Fruit fly (Drosophila melanogaster) whole organism, embryonic: ENCODE measurements around the gene mus201.

Source experiments
- BEAF-32 ChIP-seq: fragments of 200-800 bp; sonication (Bioruptor generic); optimal IDR thresholded peaks from 3 replicates; lab custom pipeline; 2017; ENCODE audit warnings: missing biosample characterization, missing genetic modification characterization, mild to moderate bottlenecking, moderate library complexity, missing genetic modification reagents
- CG10565 ChIP-seq: fragments of 200-800 bp; sonication (Bioruptor generic); optimal IDR thresholded peaks from 3 replicates; lab custom pipeline; 2016; ENCODE audit warnings: missing biosample characterization, mild to moderate bottlenecking, missing genetic modification characterization
- CG13287 ChIP-seq: fragments of 200-800 bp; sonication (Bioruptor generic); IDR thresholded peaks from 2 replicates; pipeline ENCODE4 v1.3.6; 2022; ENCODE audit warnings: missing biosample characterization, missing genetic modification characterization; ENCODE audit not compliant: partially characterized antibody
- CG14710 ChIP-seq: fragments of 200-800 bp; sonication (Bioruptor generic); optimal IDR thresholded peaks from 3 replicates; lab custom pipeline; 2019; ENCODE audit warnings: missing biosample characterization, mild to moderate bottlenecking, missing genetic modification characterization, moderate library complexity
- CG17361 ChIP-seq: fragments of 200-800 bp; sonication (Bioruptor generic); IDR thresholded peaks from 3 replicates; pipeline ENCODE4 v1.3.6; 2022; ENCODE audit warnings: missing biosample characterization, missing genetic modification characterization
- CG18599 ChIP-seq: fragments of 200-800 bp; sonication (Bioruptor generic); optimal IDR thresholded peaks from 3 replicates; lab custom pipeline; 2017; ENCODE audit warnings: missing biosample characterization, missing genetic modification characterization, mild to moderate bottlenecking, moderate library complexity, missing genetic modification reagents
- CG18619 ChIP-seq: fragments of 200-800 bp; sonication (Bioruptor generic); optimal IDR thresholded peaks from 3 replicates; lab custom pipeline; 2017; ENCODE audit warnings: missing biosample characterization, mild to moderate bottlenecking, missing genetic modification characterization
- CG2116 ChIP-seq: fragments of 200-800 bp; sonication (Bioruptor generic); optimal IDR thresholded peaks from 3 replicates; lab custom pipeline; 2018; ENCODE audit warnings: missing biosample characterization, mild to moderate bottlenecking, missing genetic modification characterization
- CG3065 ChIP-seq: fragments of 200-800 bp; sonication (Bioruptor generic); optimal IDR thresholded peaks from 2 replicates; lab custom pipeline; 2016; ENCODE audit warnings: missing biosample characterization, missing genetic modification characterization
- CG34422 ChIP-seq: fragments of 200-800 bp; sonication (Bioruptor generic); IDR thresholded peaks from 3 replicates; pipeline ENCODE4 v1.3.6; 2022; ENCODE audit warnings: missing biosample characterization, missing genetic modification characterization
- CG4360 ChIP-seq: fragments of 200-800 bp; sonication (Bioruptor generic); IDR thresholded peaks from 2 replicates; pipeline ENCODE4 v1.3.6; 2022; ENCODE audit warnings: missing biosample characterization, missing genetic modification characterization
- CG4424 ChIP-seq: fragments of 200-800 bp; sonication (Bioruptor generic); optimal IDR thresholded peaks from 3 replicates; lab custom pipeline; 2016; ENCODE audit warnings: missing biosample characterization, missing genetic modification characterization
- CG5953 ChIP-seq: fragments of 200-800 bp; sonication (Bioruptor generic); IDR thresholded peaks from 2 replicates; pipeline ENCODE4 v1.3.6; 2022; ENCODE audit warnings: missing biosample characterization, missing genetic modification characterization
- CG6254 ChIP-seq: fragments of 200-800 bp; sonication (Bioruptor generic); optimal IDR thresholded peaks from 3 replicates; lab custom pipeline; 2017; ENCODE audit warnings: mild to moderate bottlenecking, missing biosample characterization, missing genetic modification reagents, missing genetic modification characterization
- CG6683 ChIP-seq: fragments of 200-800 bp; sonication (Bioruptor generic); optimal IDR thresholded peaks from 2 replicates; lab custom pipeline; 2017; ENCODE audit warnings: missing biosample characterization, mild to moderate bottlenecking, missing genetic modification characterization, missing genetic modification reagents
- CG6689 ChIP-seq: fragments of 200-800 bp; sonication (Bioruptor generic); IDR thresholded peaks from 2 replicates; pipeline ENCODE4 v1.3.6; 2022; ENCODE audit warnings: missing biosample characterization, missing genetic modification characterization
- CG7372 ChIP-seq: fragments of 200-800 bp; sonication (Bioruptor generic); IDR thresholded peaks from 2 replicates; pipeline ENCODE4 v1.3.6; 2022; ENCODE audit warnings: missing biosample characterization, missing genetic modification characterization
- CG7786 ChIP-seq: fragments of 200-800 bp; sonication (Bioruptor generic); optimal IDR thresholded peaks from 2 replicates; lab custom pipeline; 2016; ENCODE audit warnings: missing biosample characterization, missing genetic modification characterization
- CG7928 ChIP-seq: fragments of 200-800 bp; sonication (Bioruptor generic); optimal IDR thresholded peaks from 2 replicates; lab custom pipeline; 2017; ENCODE audit warnings: missing biosample characterization, mild to moderate bottlenecking, missing genetic modification characterization
- CTCF ChIP-seq: fragments of 200-800 bp; sonication (Bioruptor generic); optimal IDR thresholded peaks from 2 replicates; lab custom pipeline; 2017; ENCODE audit warnings: missing biosample characterization, mild to moderate bottlenecking, missing genetic modification characterization, moderate library complexity
- Dp ChIP-seq: fragments of 200-800 bp; sonication (Bioruptor generic); optimal IDR thresholded peaks from 2 replicates; lab custom pipeline; 2018; ENCODE audit warnings: missing biosample characterization, mild to moderate bottlenecking, missing genetic modification characterization, moderate library complexity
- Dref ChIP-seq: fragments of 200-800 bp; sonication (Bioruptor generic); IDR thresholded peaks from 2 replicates; pipeline ENCODE4 v1.3.6; 2022; ENCODE audit warnings: missing biosample characterization, missing genetic modification characterization
- E2f2 ChIP-seq: fragments of 200-800 bp; sonication (Bioruptor generic); IDR thresholded peaks from 2 replicates; pipeline ENCODE4 v1.3.6; 2022; ENCODE audit warnings: missing biosample characterization, missing genetic modification characterization
- Ets97D ChIP-seq: fragments of 200-800 bp; sonication (Bioruptor generic); optimal IDR thresholded peaks from 3 replicates; lab custom pipeline; 2016; ENCODE audit warnings: missing biosample characterization, missing genetic modification characterization
- HLH3B ChIP-seq: fragments of 200-800 bp; sonication (Bioruptor generic); IDR thresholded peaks from 2 replicates; pipeline ENCODE4 v1.3.6; 2022; ENCODE audit warnings: missing biosample characterization, missing genetic modification characterization
- MBD-R2 ChIP-seq: fragments of 200-800 bp; sonication (Bioruptor generic); IDR thresholded peaks from 2 replicates; pipeline ENCODE4 v1.3.6; 2022; ENCODE audit warnings: missing biosample characterization, missing genetic modification characterization
- MESR4 ChIP-seq: fragments of 200-800 bp; sonication (Bioruptor generic); optimal IDR thresholded peaks from 2 replicates; lab custom pipeline; 2018; ENCODE audit warnings: missing biosample characterization, mild to moderate bottlenecking, missing genetic modification characterization, moderate library complexity
- NC2β ChIP-seq: fragments of 200-800 bp; sonication (Bioruptor generic); optimal IDR thresholded peaks from 2 replicates; lab custom pipeline; 2016; ENCODE audit warnings: missing biosample characterization, missing genetic modification characterization
- Rx ChIP-seq: fragments of 200-800 bp; sonication (Bioruptor generic); IDR thresholded peaks from 2 replicates; pipeline ENCODE4 v1.3.6; 2022; ENCODE audit warnings: missing biosample characterization, missing genetic modification characterization
- Scr ChIP-seq: fragments of 200-800 bp; sonication (Bioruptor generic); IDR thresholded peaks from 2 replicates; pipeline ENCODE4 v1.3.6; 2022; ENCODE audit warnings: missing biosample characterization, missing genetic modification characterization; ENCODE audit not compliant: partially characterized antibody
- Sry-δ ChIP-seq: fragments of 200-800 bp; sonication (Bioruptor generic); optimal IDR thresholded peaks from 2 replicates; lab custom pipeline; 2016; ENCODE audit warnings: missing biosample characterization, missing genetic modification characterization
- Xbp1 ChIP-seq: fragments of 200-800 bp; sonication (Bioruptor generic); optimal IDR thresholded peaks from 3 replicates; lab custom pipeline; 2016; ENCODE audit warnings: missing biosample characterization, mild to moderate bottlenecking, missing genetic modification characterization
- chinmo ChIP-seq: fragments of 200-800 bp; sonication (Bioruptor generic); IDR thresholded peaks from 4 replicates; pipeline ENCODE4 v1.3.6; 2022; ENCODE audit warnings: missing biosample characterization, missing genetic modification characterization; ENCODE audit not compliant: partially characterized antibody
- chm ChIP-seq: fragments of 200-800 bp; sonication (Bioruptor generic); IDR thresholded peaks from 2 replicates; pipeline ENCODE4 v1.3.6; 2022; ENCODE audit warnings: missing biosample characterization, missing genetic modification characterization
- crol ChIP-seq: fragments of 200-800 bp; sonication (Bioruptor generic); IDR thresholded peaks from 2 replicates; pipeline ENCODE4 v1.3.6; 2022; ENCODE audit warnings: missing biosample characterization, missing genetic modification characterization
- dati ChIP-seq: fragments of 200-800 bp; sonication (Bioruptor generic); IDR thresholded peaks from 2 replicates; pipeline ENCODE4 v1.3.6; 2022; ENCODE audit warnings: missing biosample characterization, missing genetic modification characterization
- eyg ChIP-seq: fragments of 200-800 bp; sonication (Bioruptor generic); optimal IDR thresholded peaks from 3 replicates; lab custom pipeline; 2016; ENCODE audit warnings: missing biosample characterization, missing genetic modification characterization
- gfzf ChIP-seq: fragments of 200-800 bp; sonication (Bioruptor generic); optimal IDR thresholded peaks from 2 replicates; lab custom pipeline; 2016; ENCODE audit warnings: missing biosample characterization, mild to moderate bottlenecking, missing genetic modification characterization, moderate library complexity
- grn ChIP-seq: fragments of 200-800 bp; sonication (Bioruptor generic); optimal IDR thresholded peaks from 3 replicates; lab custom pipeline; 2017; ENCODE audit warnings: missing biosample characterization, missing genetic modification characterization
- ind ChIP-seq: fragments of 200-800 bp; sonication (Bioruptor generic); optimal IDR thresholded peaks from 3 replicates; lab custom pipeline; 2016; ENCODE audit warnings: missing biosample characterization, missing genetic modification characterization
- mirr ChIP-seq: fragments of 200-800 bp; sonication (Bioruptor generic); optimal IDR thresholded peaks from 3 replicates; lab custom pipeline; 2018; ENCODE audit warnings: missing biosample characterization, mild to moderate bottlenecking, missing genetic modification characterization
- nmo ChIP-seq: fragments of 200-800 bp; sonication (Bioruptor generic); optimal IDR thresholded peaks from 2 replicates; lab custom pipeline; 2018; ENCODE audit warnings: missing biosample characterization, mild to moderate bottlenecking, missing genetic modification characterization, moderate library complexity
- pzg ChIP-seq: fragments of 200-800 bp; sonication (Bioruptor generic); optimal IDR thresholded peaks from 3 replicates; lab custom pipeline; 2018; ENCODE audit warnings: missing biosample characterization, mild to moderate bottlenecking, missing genetic modification characterization, moderate library complexity
- schlank ChIP-seq: fragments of 200-800 bp; sonication (Bioruptor generic); optimal IDR thresholded peaks from 2 replicates; lab custom pipeline; 2018; ENCODE audit warnings: missing biosample characterization, mild to moderate bottlenecking, missing genetic modification characterization
- sr ChIP-seq: fragments of 200-800 bp; sonication (Bioruptor generic); IDR thresholded peaks from 3 replicates; pipeline ENCODE4 v1.3.6; 2022; ENCODE audit warnings: missing biosample characterization, missing genetic modification characterization
- tin ChIP-seq: fragments of 200-800 bp; sonication (Bioruptor generic); optimal IDR thresholded peaks from 3 replicates; lab custom pipeline; 2016; ENCODE audit warnings: missing biosample characterization, missing genetic modification characterization
- tll ChIP-seq, 2 experiments: fragments of 200-800 bp in 1 of 2; fragments of >200 bp in 1 of 2; sonication (Bioruptor generic) in 1 of 2; optimal IDR thresholded peaks; 2 replicates each; lab custom pipeline; 2017 to 2019; ENCODE audit warnings: missing biosample characterization in 2 of 2, missing genetic modification characterization in 2 of 2, mild to moderate bottlenecking in 1 of 2, moderate library complexity in 1 of 2
- unc-4 ChIP-seq: fragments of 200-800 bp; sonication (Bioruptor generic); IDR thresholded peaks from 2 replicates; pipeline ENCODE4 v1.3.6; 2022; ENCODE audit warnings: missing biosample characterization, missing genetic modification characterization; ENCODE audit not compliant: partially characterized antibody
- vvl ChIP-seq: fragments of 200-800 bp; sonication (Bioruptor generic); IDR thresholded peaks from 2 replicates; pipeline ENCODE4 v1.3.6; 2022; ENCODE audit warnings: missing biosample characterization, missing genetic modification characterization
- wor ChIP-seq: fragments of 200-800 bp; sonication (Bioruptor generic); IDR thresholded peaks from 2 replicates; pipeline ENCODE4 v1.3.6; 2022; ENCODE audit warnings: missing biosample characterization, missing genetic modification characterization

mus201 gene

DNA sequence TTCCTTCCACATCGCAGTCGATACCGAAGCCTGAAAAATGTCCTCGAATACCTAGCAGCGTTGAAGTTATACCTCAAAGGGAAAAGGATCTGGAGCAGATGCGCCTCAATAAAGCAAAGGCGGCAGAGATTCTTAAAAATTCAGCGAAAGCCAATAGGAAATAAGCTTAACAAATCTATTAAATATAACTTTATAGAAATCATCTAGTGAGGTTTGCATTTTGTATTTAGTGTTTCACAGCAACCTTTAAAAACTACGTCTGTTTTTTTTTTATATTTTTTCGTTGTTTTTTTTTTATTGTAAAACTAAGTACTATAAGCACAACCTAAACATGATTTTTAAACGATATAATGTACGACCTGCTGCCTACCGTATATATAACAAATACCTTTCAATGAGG is 4.2 kb downstream of the mus201 start, which contains the start of gene CG31897:
Gene CG31897 (plus strand): TSS at position 301 of the 400 bp plus-strand sequence.
- no peak for TF ChIP-seq sr (GFP tag; lab: Robert Waterston, UW)

DNA sequence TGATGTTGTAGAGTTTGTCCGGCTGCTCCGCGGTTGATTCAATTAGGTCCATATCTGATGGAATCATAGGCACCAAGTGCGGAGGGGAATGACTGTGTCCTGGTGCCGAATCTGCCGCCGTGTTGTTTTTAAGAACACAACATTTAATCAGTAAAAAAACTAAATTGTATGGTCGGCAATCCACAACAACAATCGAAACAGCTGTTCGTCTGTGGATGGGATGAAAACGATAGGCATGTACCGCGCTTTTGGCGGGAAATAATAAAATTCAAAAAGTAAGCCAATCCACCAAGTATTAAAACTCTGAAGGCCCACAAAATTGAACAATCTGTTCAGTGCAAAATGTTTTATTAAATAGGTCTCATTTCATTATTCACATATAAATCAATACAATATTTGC is 11.4 kb downstream of the mus201 start, which contains the start of gene Aasdh:
Gene Aasdh (minus strand): TSS at position 219 of the 400 bp plus-strand sequence.
- TF ChIP-seq chm (GFP tag; lab: Robert Waterston, UW) (no peak), CG10565 (GFP tag; lab: Kevin White, UChicago) (no peak), nmo (GFP tag; lab: Kevin White, UChicago) (no peak), CG34422 (GFP tag; lab: Robert Waterston, UW) (no peak; the same call in 2 of the 3 replicates), CG18599 (GFP tag; lab: Kevin White, UChicago) (no peak), CG18619 (no peak), chinmo (GFP tag; lab: Robert Waterston, UW) (0 out of 4 replicates have a peak, but pooled peaks have one; percentile 27), CG7372 (GFP tag; lab: Robert Waterston, UW) (no peak), MESR4 (GFP tag; lab: Kevin White, UChicago) (peak; percentile 21), CG14710 (tag; lab: Kevin White, UChicago) (no peak), ind (GFP tag; lab: Kevin White, UChicago) (no peak), E2f2 (GFP tag; lab: Robert Waterston, UW) (peak; percentile 90), Dref (GFP tag; lab: Robert Waterston, UW) (peak; percentile 60), NC2β (GFP tag; lab: Kevin White, UChicago) (no peak), tin (GFP tag; lab: Kevin White, UChicago) (no peak), Dp (GFP tag; lab: Kevin White, UChicago) (peak; percentile 84), CG7786 (no peak), unc-4 (GFP tag; lab: Robert Waterston, UW) (peak; percentile 43; the same call in 1 of the 2 replicates), CG13287 (GFP tag; lab: Robert Waterston, UW) (peak; percentile 48; the same call in 1 of the 2 replicates), grn (GFP tag; lab: Kevin White, UChicago) (peak; percentile 12), CG6683 (GFP tag; lab: Kevin White, UChicago) (no peak), gfzf (GFP tag; lab: Kevin White, UChicago) (no peak), BEAF-32 (GFP tag; lab: Kevin White, UChicago) (peak; percentile 22), Rx (GFP tag; lab: Robert Waterston, UW) (no peak), Ets97D (no peak), wor (GFP tag; lab: Robert Waterston, UW) (no peak), CG5953 (GFP tag; lab: Robert Waterston, UW) (no peak), dati (GFP tag; lab: Robert Waterston, UW) (no peak), CG2116 (GFP tag; lab: Kevin White, UChicago) (peak; percentile 57), pzg (GFP tag; lab: Kevin White, UChicago) (peak; percentile 29), mirr (GFP tag; lab: Kevin White, UChicago) (no peak), crol (GFP tag; lab: Robert Waterston, UW) (no peak), MBD-R2 (GFP tag; lab: Robert Waterston, UW) (peak; percentile 77), CTCF (GFP tag; lab: Kevin White, UChicago) (no peak), CG4424 (GFP tag; lab: Kevin White, UChicago) (no peak), vvl (GFP tag; lab: Robert Waterston, UW) (no peak), Xbp1 (GFP tag; lab: Kevin White, UChicago) (no peak), schlank (tag; lab: Kevin White, UChicago) (no peak), CG17361 (GFP tag; lab: Robert Waterston, UW) (no peak), HLH3B (GFP tag; lab: Robert Waterston, UW) (no peak), eyg (GFP tag; lab: Kevin White, UChicago) (no peak), CG4360 (GFP tag; lab: Robert Waterston, UW) (peak; percentile 77), CG6689 (GFP tag; lab: Robert Waterston, UW) (no peak), CG7928 (GFP tag; lab: Kevin White, UChicago) (no peak), Scr (GFP tag; lab: Robert Waterston, UW) (peak; percentile 34; the same call in 1 of the 2 replicates), tll (GFP tag; optimal IDR thresholded peaks at IDR 0.05; lab: Kevin White, UChicago) (no peak), CG3065 (GFP tag; lab: Kevin White, UChicago) (no peak), Sry-δ (GFP tag; lab: Kevin White, UChicago) (peak; percentile 74), CG6254 (no peak)
